Fruit fly (Drosophila melanogaster) whole organism, embryonic: ENCODE results near the gene CG12581.

ENCODE experiments used
- Bgb ChIP-seq: fragments of 200-800 bp; sonication (Bioruptor generic); IDR thresholded peaks from 2 replicates; pipeline ENCODE4 v1.3.6; 2022; ENCODE audit warnings: missing biosample characterization, missing genetic modification characterization; ENCODE audit not compliant: partially characterized antibody
- CG10321 ChIP-seq: fragments of 200-800 bp; sonication (Bioruptor generic); IDR thresholded peaks from 2 replicates; pipeline ENCODE4 v1.3.6; 2022; ENCODE audit warnings: missing biosample characterization, missing genetic modification characterization
- CG10543 ChIP-seq: fragments of 200-800 bp; sonication (Bioruptor generic); optimal IDR thresholded peaks from 3 replicates; lab custom pipeline; 2017; ENCODE audit warnings: missing biosample characterization, mild to moderate bottlenecking, missing genetic modification characterization, moderate library complexity
- CG12299 ChIP-seq: fragments of 200-800 bp; sonication (Bioruptor generic); optimal IDR thresholded peaks from 2 replicates; lab custom pipeline; 2018; ENCODE audit warnings: missing biosample characterization, mild to moderate bottlenecking, missing genetic modification characterization
- CG4854 ChIP-seq: fragments of 200-800 bp; sonication (Bioruptor generic); optimal IDR thresholded peaks from 2 replicates; lab custom pipeline; 2016; ENCODE audit warnings: missing biosample characterization, missing genetic modification characterization, inconsistent platforms
- CG6791 ChIP-seq: fragments of 200-800 bp; sonication (Bioruptor generic); IDR thresholded peaks from 3 replicates; pipeline ENCODE4 v1.3.6; 2022; ENCODE audit warnings: missing biosample characterization, missing genetic modification characterization; ENCODE audit not compliant: partially characterized antibody
- CG7372 ChIP-seq: fragments of 200-800 bp; sonication (Bioruptor generic); IDR thresholded peaks from 2 replicates; pipeline ENCODE4 v1.3.6; 2022; ENCODE audit warnings: missing biosample characterization, missing genetic modification characterization
- CG8924 ChIP-seq: fragments of 200-800 bp; optimal IDR thresholded peaks from 3 replicates; lab custom pipeline; 2019; ENCODE audit warnings: missing biosample characterization, mild to moderate bottlenecking, missing genetic modification characterization, moderate library complexity
- CG9727 ChIP-seq: fragments of 200-800 bp; sonication (Bioruptor generic); optimal IDR thresholded peaks from 3 replicates; lab custom pipeline; 2017; ENCODE audit warnings: missing biosample characterization, mild to moderate bottlenecking, missing genetic modification characterization
- Dbx ChIP-seq: fragments of 200-800 bp; sonication (Bioruptor generic); IDR thresholded peaks from 3 replicates; pipeline ENCODE4 v1.3.6; 2022; ENCODE audit warnings: missing biosample characterization, missing genetic modification characterization
- Deaf1 ChIP-seq: fragments of 200-800 bp; optimal IDR thresholded peaks from 3 replicates; lab custom pipeline; 2019; ENCODE audit warnings: missing biosample characterization, mild to moderate bottlenecking, missing genetic modification characterization, moderate library complexity
- Drgx ChIP-seq: fragments of 200-800 bp; sonication (Bioruptor generic); IDR thresholded peaks from 2 replicates; pipeline ENCODE4 v1.3.6; 2022; ENCODE audit warnings: missing biosample characterization, missing genetic modification characterization
- GATAe ChIP-seq: fragments of 200-800 bp; sonication (Bioruptor generic); conservative IDR thresholded peaks from 2 replicates; pipeline ENCODE4 v1.3.6; 2022; ENCODE audit warnings: missing biosample characterization, missing genetic modification characterization
- Med ChIP-seq: fragments of 200-800 bp; sonication (Bioruptor generic); peaks from one replicate; lab custom pipeline; 2016; ENCODE audit warnings: missing biosample characterization, missing genetic modification characterization, mild to moderate bottlenecking, inconsistent platforms, moderate library complexity
- Neu2 ChIP-seq: fragments of 200-800 bp; sonication (Bioruptor generic); optimal IDR thresholded peaks from 3 replicates; lab custom pipeline; 2016; ENCODE audit warnings: missing biosample characterization, missing genetic modification characterization, borderline replicate concordance
- fd102C ChIP-seq: fragments of 200-800 bp; sonication (Bioruptor generic); optimal IDR thresholded peaks from 2 replicates; lab custom pipeline; 2018; ENCODE audit warnings: missing biosample characterization, mild to moderate bottlenecking, missing genetic modification characterization, moderate library complexity
- ftz-f1 ChIP-seq: fragments of 200-800 bp; sonication (Bioruptor generic); optimal IDR thresholded peaks from 2 replicates; lab custom pipeline; 2016; ENCODE audit warnings: missing biosample characterization, missing genetic modification characterization
- gcm2 ChIP-seq: fragments of 200-800 bp; sonication (Bioruptor generic); optimal IDR thresholded peaks from 2 replicates; lab custom pipeline; 2016; ENCODE audit warnings: missing biosample characterization, missing genetic modification characterization
- sug ChIP-seq: fragments of 200-800 bp; optimal IDR thresholded peaks from 2 replicates; lab custom pipeline; 2019; ENCODE audit warnings: missing biosample characterization, mild to moderate bottlenecking, missing genetic modification characterization, moderate library complexity
- tll ChIP-seq, 2 experiments: fragments of 200-800 bp in 1 of 2; fragments of >200 bp in 1 of 2; sonication (Bioruptor generic) in 1 of 2; optimal IDR thresholded peaks; 2 replicates each; lab custom pipeline; 2017 to 2019; ENCODE audit warnings: missing biosample characterization in 2 of 2, missing genetic modification characterization in 2 of 2, mild to moderate bottlenecking in 1 of 2, moderate library complexity in 1 of 2

CG12581 gene

dm6 chr3R:4234991-4235553, 60.6 kb downstream of the CG12581 start, which contains the start of gene Gel (continued):
- no peak for TF ChIP-seq GATAe (GFP tag; lab: Robert Waterston, UW)
- TF ChIP-seq tll (GFP tag; optimal IDR thresholded peaks at IDR 0.05; lab: Kevin White, UChicago): no peak
- peak; percentile 3 for TF ChIP-seq CG10543 (GFP tag; lab: Kevin White, UChicago)
- peak; percentile 38 for TF ChIP-seq Med (GFP tag; lab: Kevin White, UChicago)
- no peak for TF ChIP-seq Neu2
- TF ChIP-seq Drgx: no peak
- TF ChIP-seq sug (tag; lab: Kevin White, UChicago): peak; percentile 46
- no peak for TF ChIP-seq fd102C (GFP tag; lab: Kevin White, UChicago)
- TF ChIP-seq Deaf1 (tag; lab: Kevin White, UChicago): peak; percentile 65
- no peak for TF ChIP-seq CG8924 (tag; lab: Kevin White, UChicago)
- TF ChIP-seq CG6791 (GFP tag; lab: Robert Waterston, UW): no peak
- TF ChIP-seq ftz-f1: no peak
- TF ChIP-seq gcm2 (GFP tag; lab: Kevin White, UChicago): no peak
- no peak for TF ChIP-seq CG12299 (tag; lab: Kevin White, UChicago)
- TF ChIP-seq Bgb (GFP tag; lab: Robert Waterston, UW): 0 out of 2 replicates have a peak, but pooled peaks have one; percentile 18
- TF ChIP-seq CG9727 (GFP tag; lab: Kevin White, UChicago): no peak
- no peak for TF ChIP-seq Dbx (GFP tag; lab: Robert Waterston, UW)
- no peak for TF ChIP-seq CG4854
- no peak for TF ChIP-seq CG7372 (GFP tag; lab: Robert Waterston, UW)
- TF ChIP-seq CG10321 (GFP tag; lab: Robert Waterston, UW): no peak
